Worm (Caenorhabditis elegans): ENCODE results near the gene fbxb-50.

ce11 chrII:1597101-1598088 is 41.2 kb downstream of the fbxb-50 start, which contains the start of gene bath-46:
- TF ChIP-seq pqm-1 (tag; optimal IDR thresholded peaks at IDR 0.05) (no peak), lin-11 (tag; optimal IDR thresholded peaks at IDR 0.05) (no peak), eyg-1 (tag; optimal IDR thresholded peaks at IDR 0.05) (no peak), madf-2 (tag; optimal IDR thresholded peaks at IDR 0.05) (no peak), ceh-48 (tag; optimal IDR thresholded peaks at IDR 0.05) (no peak), nfya-1 (tag; optimal IDR thresholded peaks at IDR 0.05) (no peak), unc-86 (tag; optimal IDR thresholded peaks at IDR 0.05) (no peak), sox-4 (tag; optimal IDR thresholded peaks at IDR 0.05) (no peak), gmeb-2 (tag; optimal IDR thresholded peaks at IDR 0.05) (no peak), pag-3 (tag; optimal IDR thresholded peaks at IDR 0.05; ENCODE audit: borderline replicate concordance) (no peak), ceh-9 (tag; optimal IDR thresholded peaks at IDR 0.05) (no peak), ets-4 (tag; optimal IDR thresholded peaks at IDR 0.05) (no peak), npax-4 (tag; optimal IDR thresholded peaks at IDR 0.05) (no peak)
